Worm (Caenorhabditis elegans) whole organism, L1 larva: ENCODE data around the gene B0457.2.

Experiments
- jun-1 ChIP-seq: fragments of 150-350 bp; optimal IDR thresholded peaks from 2 replicates; lab custom pipeline; 2014; ENCODE audit warnings: missing biosample characterization, missing genetic modification reagents, missing genetic modification characterization

The B0457.2 gene

ce11 chrII:8877032-8877985, 49.0 kb downstream of the B0457.2 start (continued):
- TF ChIP-seq jun-1 (tag; lab: Kevin White, UChicago): no peak
